Worm (Caenorhabditis elegans) whole organism, L1 larva: Measurements from ENCODE around the gene C07C7.1.

Source experiments
- C16A3.4 ChIP-seq: fragments of 150-350 bp; optimal IDR thresholded peaks from 2 replicates; lab custom pipeline; 2014; ENCODE audit warnings: missing biosample characterization, missing genetic modification characterization
- F16B12.6 ChIP-seq: fragments of 150-350 bp; optimal IDR thresholded peaks from 2 replicates; lab custom pipeline; 2014; ENCODE audit warnings: missing biosample characterization, missing genetic modification characterization
- aly-2 ChIP-seq: fragments of 150-350 bp; optimal IDR thresholded peaks from 2 replicates; lab custom pipeline; 2014; ENCODE audit warnings: missing biosample characterization, missing genetic modification characterization
- ama-1 ChIP-seq: fragments of 150-350 bp; optimal IDR thresholded peaks from 2 replicates; lab custom pipeline; 2014
- ceh-63 ChIP-seq: fragments of 200-800 bp; sonication (Bioruptor generic); optimal IDR thresholded peaks from 2 replicates; lab custom pipeline; 2018; ENCODE audit warnings: mild to moderate bottlenecking, missing genetic modification characterization, missing compliant biosample characterization
- ceh-8 ChIP-seq: fragments of 200-800 bp; sonication (Bioruptor generic); optimal IDR thresholded peaks from 2 replicates; lab custom pipeline; 2018; ENCODE audit warnings: mild to moderate bottlenecking, missing genetic modification characterization, moderate library complexity, missing compliant biosample characterization
- ceh-82 ChIP-seq, 3 experiments: fragments of 150-350 bp in 1 of 3; sonication (generic microtip) in 2 of 3; optimal IDR thresholded peaks; 2 replicates each; lab custom pipeline; 2014 to 2017; ENCODE audit warnings: missing biosample characterization in 3 of 3, missing genetic modification characterization in 3 of 3
- ceh-88 ChIP-seq: fragments of 200-800 bp; sonication (Bioruptor generic); IDR thresholded peaks from 2 replicates; pipeline ENCODE4 v1.3.6; 2022; ENCODE audit warnings: missing genetic modification characterization, missing compliant biosample characterization
- ceh-90 ChIP-seq: sonication (generic microtip); optimal IDR thresholded peaks from 2 replicates; lab custom pipeline; 2016; ENCODE audit warnings: missing genetic modification characterization, missing compliant biosample characterization
- ces-1 ChIP-seq: fragments of 150-350 bp; optimal IDR thresholded peaks from 2 replicates; lab custom pipeline; 2014; ENCODE audit warnings: missing biosample characterization, missing genetic modification reagents, missing genetic modification characterization
- efl-1 ChIP-seq, 4 experiments: fragments of 150-350 bp; optimal IDR thresholded peaks in 3 of 4; peaks in 1 of 4; 1 replicate in 1 of 4; 2 replicates in 3 of 4; lab custom pipeline; 2014; ENCODE audit warnings: missing biosample characterization in 2 of 4, missing genetic modification characterization in 2 of 4, missing genetic modification reagents in 2 of 4
- egl-13 ChIP-seq: sonication (generic microtip); optimal IDR thresholded peaks from 2 replicates; lab custom pipeline; 2016; ENCODE audit warnings: missing genotype, missing genetic modification reagents, missing genetic modification characterization, missing compliant biosample characterization
- egl-27 ChIP-seq, 2 experiments: fragments of 150-350 bp in 1 of 2; sonication (generic microtip); optimal IDR thresholded peaks; 3 replicates each; lab custom pipeline; 2017 to 2018; ENCODE audit warnings: missing biosample characterization in 2 of 2, missing genetic modification characterization in 2 of 2, missing genetic modification reagents in 2 of 2
- ets-5 ChIP-seq: fragments of 200-800 bp; sonication (Bioruptor generic); IDR thresholded peaks from 2 replicates; pipeline ENCODE4 v1.3.6; 2022; ENCODE audit warnings: missing genetic modification characterization, missing compliant biosample characterization
- fkh-10 ChIP-seq: sonication (generic microtip); optimal IDR thresholded peaks from 2 replicates; lab custom pipeline; 2017; ENCODE audit warnings: missing biosample characterization, missing genetic modification reagents, missing genetic modification characterization
- fkh-4 ChIP-seq: sonication (generic microtip); optimal IDR thresholded peaks from 2 replicates; lab custom pipeline; 2016; ENCODE audit warnings: missing compliant biosample characterization, missing genetic modification characterization, borderline replicate concordance
- fkh-8 ChIP-seq: sonication (generic microtip); optimal IDR thresholded peaks from 2 replicates; lab custom pipeline; 2016; ENCODE audit warnings: mild to moderate bottlenecking, missing genetic modification characterization, missing compliant biosample characterization
- grh-1 ChIP-seq: fragments of 200-800 bp; sonication (Bioruptor generic); IDR thresholded peaks from 2 replicates; pipeline ENCODE4 v1.3.6; 2022; ENCODE audit warnings: missing genetic modification reagents, missing genetic modification characterization, missing compliant biosample characterization
- hlh-17 ChIP-seq: fragments of 200-800 bp; sonication (Bioruptor generic); optimal IDR thresholded peaks from 2 replicates; lab custom pipeline; 2018; ENCODE audit warnings: missing genetic modification characterization, mild to moderate bottlenecking, missing compliant biosample characterization, moderate library complexity, borderline replicate concordance
- hlh-4 ChIP-seq: sonication (generic microtip); optimal IDR thresholded peaks from 2 replicates; lab custom pipeline; 2016; ENCODE audit warnings: mild to moderate bottlenecking, missing genetic modification characterization, missing compliant biosample characterization
- hpl-2 ChIP-seq: fragments of 150-350 bp; optimal IDR thresholded peaks from 2 replicates; lab custom pipeline; 2014; ENCODE audit warnings: missing biosample characterization, missing genetic modification reagents, missing genetic modification characterization
- irx-1 ChIP-seq: sonication (generic microtip); optimal IDR thresholded peaks from 2 replicates; lab custom pipeline; 2016; ENCODE audit warnings: missing genetic modification characterization, missing compliant biosample characterization
- lin-13 ChIP-seq: fragments of 150-350 bp; optimal IDR thresholded peaks from 2 replicates; lab custom pipeline; 2014; ENCODE audit warnings: missing biosample characterization, missing genetic modification reagents, missing genetic modification characterization
- lin-14 ChIP-seq: fragments of 200-800 bp; sonication (Bioruptor generic); optimal IDR thresholded peaks from 2 replicates; lab custom pipeline; 2018; ENCODE audit warnings: mild to moderate bottlenecking, missing genetic modification characterization, moderate library complexity, missing compliant biosample characterization
- lin-15B ChIP-seq: fragments of 150-350 bp; sonication (generic microtip); optimal IDR thresholded peaks from 3 replicates; lab custom pipeline; 2014; ENCODE audit warnings: missing biosample characterization, missing genetic modification characterization
- lin-39 ChIP-seq: fragments of 150-350 bp; optimal IDR thresholded peaks from 2 replicates; lab custom pipeline; 2014; ENCODE audit warnings: missing biosample characterization, missing genetic modification reagents, missing genetic modification characterization
- lir-3 ChIP-seq: sonication (generic microtip); optimal IDR thresholded peaks from 2 replicates; lab custom pipeline; 2016; ENCODE audit warnings: mild to moderate bottlenecking, missing genetic modification characterization, moderate library complexity, missing compliant biosample characterization; ENCODE audit not compliant: poor library complexity
- lsy-2 ChIP-seq, 2 experiments: fragments of 150-350 bp; optimal IDR thresholded peaks; 2 replicates each; lab custom pipeline; 2014; ENCODE audit warnings: missing biosample characterization in 2 of 2, missing genetic modification characterization in 2 of 2
- mab-9 ChIP-seq: fragments of 200-800 bp; sonication (Bioruptor generic); IDR thresholded peaks from 2 replicates; pipeline ENCODE4 v1.3.6; 2022; ENCODE audit warnings: missing genetic modification reagents, missing genetic modification characterization, missing compliant biosample characterization
- mdl-1 ChIP-seq, 2 experiments: fragments of 150-350 bp; optimal IDR thresholded peaks; 2 replicates each; lab custom pipeline; 2014 to 2017; ENCODE audit warnings: missing biosample characterization in 2 of 2, missing genetic modification characterization in 2 of 2, inconsistent platforms in 1 of 2
- mef-2 ChIP-seq: fragments of 150-350 bp; optimal IDR thresholded peaks from 2 replicates; lab custom pipeline; 2014; ENCODE audit warnings: missing biosample characterization, missing genetic modification characterization
- nhr-11 ChIP-seq: fragments of 150-350 bp; optimal IDR thresholded peaks from 2 replicates; lab custom pipeline; 2014; ENCODE audit warnings: missing biosample characterization, missing genetic modification characterization
- nhr-20 ChIP-seq: sonication (generic microtip); optimal IDR thresholded peaks from 2 replicates; lab custom pipeline; 2016; ENCODE audit warnings: mild to moderate bottlenecking, missing genetic modification characterization, missing compliant biosample characterization
- nhr-28 ChIP-seq: fragments of 150-350 bp; optimal IDR thresholded peaks from 2 replicates; lab custom pipeline; 2014; ENCODE audit warnings: missing biosample characterization, missing genetic modification characterization
- nhr-47 ChIP-seq: sonication (generic microtip); optimal IDR thresholded peaks from 2 replicates; lab custom pipeline; 2016; ENCODE audit warnings: mild to moderate bottlenecking, missing genetic modification characterization, moderate library complexity, missing compliant biosample characterization
- nhr-77 ChIP-seq: fragments of 150-350 bp; optimal IDR thresholded peaks from 2 replicates; lab custom pipeline; 2014; ENCODE audit warnings: missing biosample characterization, missing genetic modification characterization
- nhr-84 ChIP-seq: sonication (generic microtip); optimal IDR thresholded peaks from 2 replicates; lab custom pipeline; 2017; ENCODE audit warnings: missing biosample characterization, missing genetic modification characterization
- nhr-85 ChIP-seq: sonication (generic microtip); peaks from one replicate; lab custom pipeline; 2016; ENCODE audit warnings: missing genetic modification characterization, inconsistent platforms, missing compliant biosample characterization
- pag-3 ChIP-seq: sonication (generic microtip); optimal IDR thresholded peaks from 2 replicates; lab custom pipeline; 2017; ENCODE audit warnings: missing genetic modification characterization, mild to moderate bottlenecking, missing compliant biosample characterization, antibody characterized with exemption, borderline replicate concordance; ENCODE audit not compliant: insufficient read depth
- pax-3 ChIP-seq: fragments of 200-800 bp; sonication (Bioruptor generic); optimal IDR thresholded peaks from 2 replicates; lab custom pipeline; 2018; ENCODE audit warnings: mild to moderate bottlenecking, missing genetic modification characterization, moderate library complexity, missing compliant biosample characterization
- pqm-1 ChIP-seq: sonication (generic microtip); optimal IDR thresholded peaks from 3 replicates; lab custom pipeline; 2017; ENCODE audit warnings: missing biosample characterization, missing genetic modification characterization
- rnt-1 ChIP-seq: sonication (generic microtip); optimal IDR thresholded peaks from 2 replicates; lab custom pipeline; 2016; ENCODE audit warnings: mild to moderate bottlenecking, missing genetic modification characterization, moderate library complexity, missing compliant biosample characterization
- skn-1 ChIP-seq: fragments of 150-350 bp; optimal IDR thresholded peaks from 2 replicates; lab custom pipeline; 2014; ENCODE audit warnings: missing biosample characterization, missing genetic modification characterization
- snpc-4 ChIP-seq: fragments of 150-350 bp; optimal IDR thresholded peaks from 2 replicates; lab custom pipeline; 2014; ENCODE audit warnings: missing biosample characterization, missing genetic modification characterization
- snu-23 ChIP-seq: sonication (generic microtip); optimal IDR thresholded peaks from 2 replicates; lab custom pipeline; 2016; ENCODE audit warnings: missing genetic modification characterization, missing compliant biosample characterization
- sox-4 ChIP-seq: sonication (generic microtip); optimal IDR thresholded peaks from 2 replicates; lab custom pipeline; 2016; ENCODE audit warnings: missing genetic modification characterization, missing compliant biosample characterization
- swsn-7 ChIP-seq: sonication (generic microtip); optimal IDR thresholded peaks from 2 replicates; lab custom pipeline; 2016; ENCODE audit warnings: missing genetic modification characterization, missing compliant biosample characterization
- unc-130 ChIP-seq: fragments of 150-350 bp; optimal IDR thresholded peaks from 2 replicates; lab custom pipeline; 2017; ENCODE audit warnings: missing biosample characterization, missing genetic modification characterization, inconsistent platforms
- unc-86 ChIP-seq: sonication (generic microtip); optimal IDR thresholded peaks from 2 replicates; lab custom pipeline; 2016; ENCODE audit warnings: missing genetic modification characterization, missing compliant biosample characterization
- unc-98 ChIP-seq: fragments of 200-800 bp; sonication (Bioruptor generic); IDR thresholded peaks from 2 replicates; pipeline ENCODE4 v1.3.6; 2022; ENCODE audit warnings: missing genetic modification characterization, missing compliant biosample characterization
- vab-15 ChIP-seq: sonication (generic microtip); optimal IDR thresholded peaks from 2 replicates; lab custom pipeline; 2017; ENCODE audit warnings: missing genotype, mild to moderate bottlenecking, missing genetic modification characterization, missing compliant biosample characterization
- zag-1 ChIP-seq: fragments of 150-350 bp; optimal IDR thresholded peaks from 2 replicates; lab custom pipeline; 2014; ENCODE audit warnings: missing biosample characterization, missing genetic modification characterization
- ztf-4 ChIP-seq: fragments of 150-350 bp; optimal IDR thresholded peaks from 2 replicates; lab custom pipeline; 2014; ENCODE audit warnings: missing biosample characterization, missing genetic modification characterization

The C07C7.1 gene

ce11 chrIV:9196755-9197154 is 12.1 kb downstream of the C07C7.1 start (continued):
- peak; percentile 56 for TF ChIP-seq snpc-4 (tag; lab: Kevin White, UChicago)
- TF ChIP-seq pqm-1 (tag; lab: Kevin White, UChicago), result no peak
- TF ChIP-seq mdl-1 (tag; optimal IDR thresholded peaks at IDR 0.05; lab: Kevin White, UChicago), result peak in 1 of 2 experiments; percentile 62
- no peak for TF ChIP-seq nhr-28
- TF ChIP-seq sox-4, result no peak
- TF ChIP-seq rnt-1 (tag; lab: Kevin White, UChicago), result peak; percentile 79
- TF ChIP-seq hlh-4 (tag; lab: Kevin White, UChicago), result no peak
- no peak for TF ChIP-seq zag-1 (tag; lab: Kevin White, UChicago)
- peak; percentile 55 to 71 for TF ChIP-seq lsy-2 (tag; optimal IDR thresholded peaks at IDR 0.05; lab: Kevin White, UChicago)
- TF ChIP-seq fkh-4 (tag; lab: Kevin White, UChicago), result peak; percentile 20
- no peak for TF ChIP-seq F16B12.6 (tag; lab: Kevin White, UChicago)
- TF ChIP-seq nhr-20 (tag; lab: Kevin White, UChicago), result peak; percentile 65
- no peak for TF ChIP-seq hlh-17 (GFP tag; lab: Kevin White, UChicago)
- TF ChIP-seq unc-86 (tag; lab: Kevin White, UChicago), result peak; percentile 77
- TF ChIP-seq ceh-63 (GFP tag; lab: Kevin White, UChicago), result no peak
- no peak for TF ChIP-seq ets-5
- no peak for TF ChIP-seq pag-3
- TF ChIP-seq ceh-82 (tag; optimal IDR thresholded peaks at IDR 0.05; lab: Kevin White, UChicago), result peak; percentile 19 to 59 (median 49)
- TF ChIP-seq lin-15B (tag; lab: Kevin White, UChicago), result peak; percentile 1
- peak; percentile 32 for TF ChIP-seq nhr-47 (tag; lab: Kevin White, UChicago)
- TF ChIP-seq hpl-2 (GFP tag; lab: Kevin White, UChicago), result no peak
- TF ChIP-seq ztf-4 (tag; lab: Kevin White, UChicago), result peak; percentile 39
- no peak for TF ChIP-seq ceh-88 (GFP tag; lab: Robert Waterston, UW)
- TF ChIP-seq unc-98, result no peak
- peak; percentile 39 for TF ChIP-seq irx-1 (tag; lab: Kevin White, UChicago)
- no peak for TF ChIP-seq ama-1 (lab: Kevin White, UChicago)
- peak; percentile 43 for TF ChIP-seq egl-13 (tag; lab: Kevin White, UChicago)
- TF ChIP-seq lir-3 (tag; lab: Kevin White, UChicago), result peak; percentile 16
- peak in 1 of 2 experiments; percentile 13 for TF ChIP-seq egl-27 (tag; optimal IDR thresholded peaks at IDR 0.05; lab: Kevin White, UChicago)
- TF ChIP-seq vab-15 (tag; lab: Kevin White, UChicago), result no peak
- TF ChIP-seq fkh-8, result peak; percentile 73
- peak; percentile 75 for TF ChIP-seq snu-23 (GFP tag; lab: Kevin White, UChicago)
- TF ChIP-seq grh-1, result no peak
- no peak for TF ChIP-seq pax-3
- peak; percentile 54 for TF ChIP-seq swsn-7 (tag; lab: Kevin White, UChicago)
- TF ChIP-seq ces-1 (GFP tag; lab: Kevin White, UChicago), result peak; percentile 30
- TF ChIP-seq mef-2 (tag; lab: Kevin White, UChicago), result peak; percentile 41
- TF ChIP-seq aly-2 (tag; lab: Kevin White, UChicago), result no peak
- TF ChIP-seq unc-130 (tag; lab: Kevin White, UChicago), result no peak
- no peak for TF ChIP-seq mab-9 (GFP tag; lab: Robert Waterston, UW)
- TF ChIP-seq efl-1 (optimal IDR thresholded peaks at IDR 0.05; lab: Kevin White, UChicago), result peak; percentile 61 to 70
- TF ChIP-seq efl-1 (GFP tag; optimal IDR thresholded peaks at IDR 0.05 in 1 of 2; lab: Kevin White, UChicago), result peak; percentile 35 to 93
- peak; percentile 52 for TF ChIP-seq skn-1
- TF ChIP-seq lin-14 (GFP tag; lab: Kevin White, UChicago), result peak; percentile 93
- no peak for TF ChIP-seq ceh-90 (tag; lab: Kevin White, UChicago)
- no peak for TF ChIP-seq nhr-84 (tag; lab: Kevin White, UChicago)
- TF ChIP-seq nhr-11 (tag; lab: Kevin White, UChicago), result no peak
- TF ChIP-seq ceh-8 (GFP tag; lab: Kevin White, UChicago), result peak; percentile 29
- no peak for TF ChIP-seq C16A3.4 (tag; lab: Kevin White, UChicago)
- no peak for TF ChIP-seq nhr-85 (tag; lab: Kevin White, UChicago)
- peak; percentile 41 for TF ChIP-seq nhr-77
- no peak for TF ChIP-seq lin-13 (GFP tag; lab: Kevin White, UChicago)
- TF ChIP-seq fkh-10 (GFP tag; lab: Kevin White, UChicago), result peak; percentile 91
- no peak for TF ChIP-seq lin-39
